Fruit fly (Drosophila melanogaster) whole organism, embryonic: Measurements from ENCODE around the gene CG16758.

ENCODE experiments used
- Asciz ChIP-seq: fragments of 200-800 bp; sonication (Bioruptor generic); optimal IDR thresholded peaks from 2 replicates; lab custom pipeline; 2017; ENCODE audit warnings: missing biosample characterization, mild to moderate bottlenecking, missing genetic modification characterization, missing genetic modification reagents
- Bdp1 ChIP-seq: fragments of 200-800 bp; sonication (Bioruptor generic); optimal IDR thresholded peaks from 3 replicates; lab custom pipeline; 2016; ENCODE audit warnings: missing biosample characterization, missing genetic modification characterization
- Bteb2 ChIP-seq: fragments of 200-800 bp; sonication (Bioruptor generic); optimal IDR thresholded peaks from 2 replicates; lab custom pipeline; 2016; ENCODE audit warnings: missing biosample characterization, missing genetic modification characterization
- CG12219 ChIP-seq: fragments of 200-800 bp; sonication (Bioruptor generic); optimal IDR thresholded peaks from 3 replicates; lab custom pipeline; 2018; ENCODE audit warnings: missing biosample characterization, mild to moderate bottlenecking, missing genetic modification characterization
- CG13123 ChIP-seq: fragments of 200-800 bp; sonication (Bioruptor generic); optimal IDR thresholded peaks from 2 replicates; lab custom pipeline; 2016; ENCODE audit warnings: missing biosample characterization, missing genetic modification characterization
- CG14441 ChIP-seq: fragments of 200-800 bp; sonication (Bioruptor generic); IDR thresholded peaks from 2 replicates; pipeline ENCODE4 v1.3.6; 2022; ENCODE audit warnings: missing biosample characterization, missing genetic modification characterization
- CG16815 ChIP-seq: fragments of 200-800 bp; sonication (Bioruptor generic); optimal IDR thresholded peaks from 3 replicates; lab custom pipeline; 2017; ENCODE audit warnings: missing biosample characterization, mild to moderate bottlenecking, missing genetic modification characterization
- CG17328 ChIP-seq: fragments of 200-800 bp; sonication (Bioruptor generic); IDR thresholded peaks from 2 replicates; pipeline ENCODE4 v1.3.6; 2022; ENCODE audit warnings: missing biosample characterization, missing genetic modification characterization
- CG2116 ChIP-seq: fragments of 200-800 bp; sonication (Bioruptor generic); optimal IDR thresholded peaks from 3 replicates; lab custom pipeline; 2018; ENCODE audit warnings: missing biosample characterization, mild to moderate bottlenecking, missing genetic modification characterization
- CG3065 ChIP-seq: fragments of 200-800 bp; sonication (Bioruptor generic); optimal IDR thresholded peaks from 2 replicates; lab custom pipeline; 2016; ENCODE audit warnings: missing biosample characterization, missing genetic modification characterization
- CG31441 ChIP-seq: fragments of 200-800 bp; sonication (Bioruptor generic); IDR thresholded peaks from 2 replicates; pipeline ENCODE4 v1.3.6; 2022; ENCODE audit warnings: missing biosample characterization, missing genetic modification characterization
- CG3838 ChIP-seq: fragments of 200-800 bp; sonication (Bioruptor generic); optimal IDR thresholded peaks from 3 replicates; lab custom pipeline; 2016; ENCODE audit warnings: missing biosample characterization, missing genetic modification characterization
- CG4707 ChIP-seq: fragments of 200-800 bp; sonication (Bioruptor generic); optimal IDR thresholded peaks from 2 replicates; lab custom pipeline; 2018; ENCODE audit warnings: missing biosample characterization, mild to moderate bottlenecking, missing genetic modification characterization, moderate library complexity
- CG6813 ChIP-seq: fragments of 200-800 bp; sonication (Bioruptor generic); optimal IDR thresholded peaks from 2 replicates; lab custom pipeline; 2017; ENCODE audit warnings: missing biosample characterization, missing genetic modification characterization, mild to moderate bottlenecking, moderate library complexity, missing genetic modification reagents
- CG7928 ChIP-seq: fragments of 200-800 bp; sonication (Bioruptor generic); optimal IDR thresholded peaks from 2 replicates; lab custom pipeline; 2017; ENCODE audit warnings: missing biosample characterization, mild to moderate bottlenecking, missing genetic modification characterization
- CG8290 ChIP-seq, 3 experiments: fragments of 200-800 bp; sonication (Bioruptor generic); optimal IDR thresholded peaks; 2 replicates each; lab custom pipeline; 2016 to 2019; ENCODE audit warnings: missing biosample characterization in 3 of 3, missing genetic modification characterization in 3 of 3, mild to moderate bottlenecking in 2 of 3, moderate library complexity in 1 of 3
- CG9215 ChIP-seq: fragments of 200-800 bp; sonication (Bioruptor generic); IDR thresholded peaks from 2 replicates; pipeline ENCODE4 v1.3.6; 2022; ENCODE audit warnings: missing biosample characterization, missing genetic modification characterization
- Camta ChIP-seq: fragments of 200-800 bp; sonication (Bioruptor generic); optimal IDR thresholded peaks from 2 replicates; lab custom pipeline; 2016; ENCODE audit warnings: missing biosample characterization, missing genetic modification characterization
- CoRest ChIP-seq: fragments of 200-800 bp; sonication (Bioruptor generic); optimal IDR thresholded peaks from 3 replicates; lab custom pipeline; 2018; ENCODE audit warnings: missing biosample characterization, mild to moderate bottlenecking, missing genetic modification characterization, moderate library complexity
- Eip74EF ChIP-seq, 2 experiments: fragments of 200-800 bp in 1 of 2; fragments of >200 bp in 1 of 2; sonication (Bioruptor generic) in 1 of 2; optimal IDR thresholded peaks; 2 replicates each; lab custom pipeline; 2017 to 2019; ENCODE audit warnings: missing biosample characterization in 2 of 2, missing genetic modification characterization in 2 of 2, mild to moderate bottlenecking in 1 of 2, moderate library complexity in 1 of 2
- Fer2 ChIP-seq: fragments of 200-800 bp; sonication (Bioruptor generic); optimal IDR thresholded peaks from 2 replicates; lab custom pipeline; 2018; ENCODE audit warnings: missing biosample characterization, mild to moderate bottlenecking, missing genetic modification characterization, moderate library complexity
- MTF-1 ChIP-seq: fragments of 200-800 bp; sonication (Bioruptor generic); optimal IDR thresholded peaks from 2 replicates; lab custom pipeline; 2018; ENCODE audit warnings: missing biosample characterization, mild to moderate bottlenecking, missing genetic modification characterization, borderline replicate concordance
- Med ChIP-seq: fragments of 200-800 bp; sonication (Bioruptor generic); peaks from one replicate; lab custom pipeline; 2016; ENCODE audit warnings: missing biosample characterization, missing genetic modification characterization, mild to moderate bottlenecking, inconsistent platforms, moderate library complexity
- NC2β ChIP-seq: fragments of 200-800 bp; sonication (Bioruptor generic); optimal IDR thresholded peaks from 2 replicates; lab custom pipeline; 2016; ENCODE audit warnings: missing biosample characterization, missing genetic modification characterization
- Six4 ChIP-seq: fragments of 200-800 bp; sonication (Bioruptor generic); optimal IDR thresholded peaks from 2 replicates; lab custom pipeline; 2016; ENCODE audit warnings: missing biosample characterization, missing genetic modification characterization
- Spps ChIP-seq: fragments of 200-800 bp; sonication (Bioruptor generic); optimal IDR thresholded peaks from 2 replicates; lab custom pipeline; 2018; ENCODE audit warnings: missing biosample characterization, mild to moderate bottlenecking, missing genetic modification characterization
- Sry-δ ChIP-seq: fragments of 200-800 bp; sonication (Bioruptor generic); optimal IDR thresholded peaks from 2 replicates; lab custom pipeline; 2016; ENCODE audit warnings: missing biosample characterization, missing genetic modification characterization
- ac ChIP-seq: fragments of 200-800 bp; sonication (Bioruptor generic); optimal IDR thresholded peaks from 3 replicates; lab custom pipeline; 2017; ENCODE audit warnings: missing biosample characterization, mild to moderate bottlenecking, missing genetic modification characterization
- ato ChIP-seq: fragments of 200-800 bp; sonication (Bioruptor generic); IDR thresholded peaks from 2 replicates; pipeline ENCODE4 v1.3.6; 2022; ENCODE audit warnings: missing biosample characterization, missing genetic modification characterization; ENCODE audit not compliant: partially characterized antibody
- caup ChIP-seq: fragments of 200-800 bp; sonication (Bioruptor generic); optimal IDR thresholded peaks from 3 replicates; lab custom pipeline; 2017; ENCODE audit warnings: missing biosample characterization, mild to moderate bottlenecking, missing genetic modification characterization, moderate library complexity; ENCODE audit not compliant: severe bottlenecking
- cwo ChIP-seq: fragments of 200-800 bp; sonication (Bioruptor generic); optimal IDR thresholded peaks from 3 replicates; lab custom pipeline; 2017; ENCODE audit warnings: missing biosample characterization, missing genetic modification characterization, mild to moderate bottlenecking, moderate library complexity, missing genetic modification reagents
- ems ChIP-seq: fragments of 200-800 bp; sonication (Bioruptor generic); optimal IDR thresholded peaks from 3 replicates; lab custom pipeline; 2016; ENCODE audit warnings: missing biosample characterization, missing genetic modification characterization
- ewg ChIP-seq: fragments of 200-800 bp; sonication (Bioruptor generic); optimal IDR thresholded peaks from 3 replicates; lab custom pipeline; 2017; ENCODE audit warnings: mild to moderate bottlenecking, missing biosample characterization, missing genetic modification reagents, missing genetic modification characterization
- gcm2 ChIP-seq: fragments of 200-800 bp; sonication (Bioruptor generic); optimal IDR thresholded peaks from 2 replicates; lab custom pipeline; 2016; ENCODE audit warnings: missing biosample characterization, missing genetic modification characterization
- gfzf ChIP-seq: fragments of 200-800 bp; sonication (Bioruptor generic); optimal IDR thresholded peaks from 2 replicates; lab custom pipeline; 2016; ENCODE audit warnings: missing biosample characterization, mild to moderate bottlenecking, missing genetic modification characterization, moderate library complexity
- gro ChIP-seq: fragments of 200-800 bp; sonication (Bioruptor generic); optimal IDR thresholded peaks from 2 replicates; lab custom pipeline; 2016; ENCODE audit warnings: missing biosample characterization, missing genetic modification characterization
- ken ChIP-seq: fragments of 200-800 bp; sonication (Bioruptor generic); IDR thresholded peaks from 3 replicates; pipeline ENCODE4 v1.3.6; 2022; ENCODE audit warnings: missing biosample characterization, missing genetic modification characterization
- maf-S ChIP-seq: fragments of 200-800 bp; sonication (Bioruptor generic); optimal IDR thresholded peaks from 2 replicates; lab custom pipeline; 2016; ENCODE audit warnings: missing biosample characterization, missing genetic modification characterization
- p53 ChIP-seq: fragments of 200-800 bp; sonication (Bioruptor generic); optimal IDR thresholded peaks from 2 replicates; lab custom pipeline; 2016; ENCODE audit warnings: missing biosample characterization, missing genetic modification characterization
- salm ChIP-seq: fragments of 200-800 bp; sonication (Bioruptor generic); optimal IDR thresholded peaks from 2 replicates; lab custom pipeline; 2018; ENCODE audit warnings: missing biosample characterization, mild to moderate bottlenecking, missing genetic modification characterization
- scrt ChIP-seq: fragments of 200-800 bp; sonication (Bioruptor generic); optimal IDR thresholded peaks from 2 replicates; lab custom pipeline; 2018; ENCODE audit warnings: missing biosample characterization, mild to moderate bottlenecking, missing genetic modification characterization, moderate library complexity
- sqz ChIP-seq: fragments of 200-800 bp; sonication (Bioruptor generic); optimal IDR thresholded peaks from 3 replicates; lab custom pipeline; 2018; ENCODE audit warnings: missing biosample characterization, mild to moderate bottlenecking, missing genetic modification characterization
- stc ChIP-seq: fragments of 200-800 bp; sonication (Bioruptor generic); IDR thresholded peaks from 2 replicates; pipeline ENCODE4 v1.3.6; 2022; ENCODE audit warnings: missing biosample characterization, missing genetic modification characterization
- trh ChIP-seq: fragments of 200-800 bp; sonication (Bioruptor generic); optimal IDR thresholded peaks from 2 replicates; lab custom pipeline; 2016; ENCODE audit warnings: missing biosample characterization, missing genetic modification characterization
- vvl ChIP-seq: fragments of 200-800 bp; sonication (Bioruptor generic); IDR thresholded peaks from 2 replicates; pipeline ENCODE4 v1.3.6; 2022; ENCODE audit warnings: missing biosample characterization, missing genetic modification characterization
- z ChIP-seq: fragments of 200-800 bp; sonication (Bioruptor generic); IDR thresholded peaks from 3 replicates; pipeline ENCODE4 v1.3.6; 2022; ENCODE audit warnings: missing biosample characterization, missing genetic modification characterization
- zfh1 ChIP-seq: fragments of 200-800 bp; sonication (Bioruptor generic); IDR thresholded peaks from 3 replicates; pipeline ENCODE4 v1.3.6; 2022; ENCODE audit warnings: missing biosample characterization, missing genetic modification characterization
- zfh2 ChIP-seq: fragments of 200-800 bp; sonication (Bioruptor generic); optimal IDR thresholded peaks from 2 replicates; lab custom pipeline; 2016; ENCODE audit warnings: missing biosample characterization, missing genetic modification characterization

The CG16758 gene

dm6 chr3L:2475564-2476260 lies 27.7 kb downstream of the CG16758 start, which contains the start of gene CG16762 (continued):
- TF ChIP-seq CG4707 (GFP tag; lab: Kevin White, UChicago) (peak; percentile 71), ato (GFP tag; lab: Robert Waterston, UW) (no peak), ken (GFP tag; lab: Robert Waterston, UW) (no peak), scrt (GFP tag; lab: Kevin White, UChicago) (peak; percentile 63), p53 (GFP tag; lab: Kevin White, UChicago) (no peak), caup (GFP tag; lab: Kevin White, UChicago) (peak; percentile 72), MTF-1 (GFP tag; lab: Kevin White, UChicago) (peak; percentile 84), CG6813 (GFP tag; lab: Kevin White, UChicago) (peak; percentile 84), CG16815 (no peak), CoRest (tag; lab: Kevin White, UChicago) (peak; percentile 46), Camta (GFP tag; lab: Kevin White, UChicago) (peak; percentile 20), Six4 (GFP tag; lab: Kevin White, UChicago) (peak; percentile 1), Sry-δ (GFP tag; lab: Kevin White, UChicago) (peak; percentile 7), gro (GFP tag; lab: Kevin White, UChicago) (peak; percentile 60), Med (GFP tag; lab: Kevin White, UChicago) (peak; percentile 96), Fer2 (tag; lab: Kevin White, UChicago) (peak; percentile 38), ac (GFP tag; lab: Kevin White, UChicago) (peak; percentile 28), Bteb2 (GFP tag; lab: Kevin White, UChicago) (peak; percentile 23), stc (GFP tag; lab: Robert Waterston, UW) (0 out of 2 replicates have a peak, but pooled peaks have one; percentile 19), maf-S (peak; percentile 27), NC2β (GFP tag; lab: Kevin White, UChicago) (peak; percentile 8), sqz (GFP tag; lab: Kevin White, UChicago) (peak; percentile 15), CG31441 (GFP tag; lab: Robert Waterston, UW) (peak; percentile 58; the same call in 1 of the 2 replicates), CG13123 (GFP tag; lab: Kevin White, UChicago) (peak; percentile 41), CG8290 (GFP tag; optimal IDR thresholded peaks at IDR 0.05; lab: Kevin White, UChicago) (no peak), CG8290 (tag; optimal IDR thresholded peaks at IDR 0.05; lab: Kevin White, UChicago) (peak in 1 of 2 experiments; percentile 71), CG14441 (GFP tag; lab: Robert Waterston, UW) (no peak), CG12219 (GFP tag; lab: Kevin White, UChicago) (peak; percentile 42), CG2116 (GFP tag; lab: Kevin White, UChicago) (peak; percentile 25), CG17328 (GFP tag; lab: Robert Waterston, UW) (peak; percentile 59), cwo (peak; percentile 45), zfh1 (GFP tag; lab: Robert Waterston, UW) (peak; percentile 32; the same call in 1 of the 3 replicates), CG9215 (GFP tag; lab: Robert Waterston, UW) (no peak), CG7928 (peak; percentile 34), Eip74EF (GFP tag; optimal IDR thresholded peaks at IDR 0.05; lab: Kevin White, UChicago) (peak in 1 of 2 experiments; percentile 74), ewg (peak; percentile 53), z (GFP tag; lab: Robert Waterston, UW) (no peak), vvl (GFP tag; lab: Robert Waterston, UW) (0 out of 2 replicates have a peak, but pooled peaks have one; percentile 45), gfzf (GFP tag; lab: Kevin White, UChicago) (no peak), ems (GFP tag; lab: Kevin White, UChicago) (peak; percentile 45), gcm2 (GFP tag; lab: Kevin White, UChicago) (no peak), Bdp1 (GFP tag; lab: Kevin White, UChicago) (peak; percentile 30), CG3838 (GFP tag; lab: Kevin White, UChicago) (peak; percentile 38), trh (peak; percentile 65), Asciz (GFP tag; lab: Kevin White, UChicago) (peak; percentile 83), Spps (tag; lab: Kevin White, UChicago) (peak; percentile 10), zfh2 (no peak), CG3065 (GFP tag; lab: Kevin White, UChicago) (no peak), salm (tag; lab: Kevin White, UChicago) (peak; percentile 53)
